Worm (Caenorhabditis elegans): ENCODE results near the gene hil-4.

Gene hil-4

ce11 chrV:4724453-4724852, 29.7 kb upstream of the hil-4 start, which contains the start of gene F39G3.4:
TSS of gene F39G3.4 (plus strand) at chrV:4724753.
- no peak for TF ChIP-seq snu-23 (GFP tag; optimal IDR thresholded peaks at IDR 0.05)
- TF ChIP-seq aly-2 (tag; optimal IDR thresholded peaks at IDR 0.05) = no peak
- TF ChIP-seq hlh-17 (GFP tag; optimal IDR thresholded peaks at IDR 0.05; ENCODE audit: borderline replicate concordance) = no peak
- no peak for TF ChIP-seq Y116A8C.19 (tag; optimal IDR thresholded peaks at IDR 0.05; ENCODE audit: borderline replicate concordance)
- TF ChIP-seq ceh-90 (tag; optimal IDR thresholded peaks at IDR 0.05) = no peak
- no peak for TF ChIP-seq fos-1 (tag; optimal IDR thresholded peaks at IDR 0.05)
- TF ChIP-seq ces-1 (GFP tag; optimal IDR thresholded peaks at IDR 0.05) = no peak
- TF ChIP-seq unc-98 (GFP tag; IDR thresholded peaks at IDR 0.05) = no peak
- no peak for TF ChIP-seq mef-2 (tag; optimal IDR thresholded peaks at IDR 0.05)
- no peak for TF ChIP-seq tlp-1 (tag; optimal IDR thresholded peaks at IDR 0.05)

DNA sequence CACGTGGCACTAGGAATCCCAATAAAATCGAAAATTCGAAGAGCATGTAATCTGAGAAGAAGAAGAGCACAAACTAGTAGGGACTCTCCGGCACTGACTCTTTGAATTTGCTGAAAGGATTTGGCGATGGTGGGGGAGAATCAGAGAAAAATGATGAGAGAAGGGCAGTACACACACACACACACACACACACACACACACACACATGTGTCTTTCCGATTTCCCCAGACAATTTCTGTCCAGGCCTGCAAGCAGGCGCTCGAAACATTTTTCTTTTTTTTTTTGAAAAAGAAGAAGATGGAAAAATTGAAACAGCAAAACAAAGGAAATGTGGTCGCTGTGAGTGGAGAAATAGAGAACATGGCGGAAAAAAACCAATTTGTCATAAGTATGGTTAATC, 24.0 kb upstream of the hil-4 start, which contains the start of gene tig-2:
TSS of gene tig-2 (minus strand) at position 87 of the 400 bp plus-strand sequence.
- TF ChIP-seq nhr-47 (tag; optimal IDR thresholded peaks at IDR 0.05) = peak; percentile 6
- TF ChIP-seq efl-1 (optimal IDR thresholded peaks at IDR 0.05) = no peak
- TF ChIP-seq efl-1 (GFP tag; optimal IDR thresholded peaks at IDR 0.05 in 1 of 2) = peak in 1 of 2 experiments; percentile 67
- TF ChIP-seq elt-3 (tag; optimal IDR thresholded peaks at IDR 0.05) = no peak
- peak; percentile 65 for TF ChIP-seq lir-3 (tag; optimal IDR thresholded peaks at IDR 0.05; ENCODE audit: poor library complexity)
- peak; percentile 56 for TF ChIP-seq snu-23 (GFP tag; optimal IDR thresholded peaks at IDR 0.05)
- no peak for TF ChIP-seq unc-98 (GFP tag; IDR thresholded peaks at IDR 0.05)
- TF ChIP-seq isw-1 (GFP tag; IDR thresholded peaks at IDR 0.05) = 0 out of 2 replicates have a peak, but pooled peaks have one; percentile 4
- no peak for TF ChIP-seq nhr-11 (tag; optimal IDR thresholded peaks at IDR 0.05)
- TF ChIP-seq lin-35 (GFP tag; optimal IDR thresholded peaks at IDR 0.05) = peak; percentile 2 to 18
- no peak for TF ChIP-seq fkh-10 (GFP tag; optimal IDR thresholded peaks at IDR 0.05)
- peak; percentile 11 for TF ChIP-seq swsn-7 (tag; optimal IDR thresholded peaks at IDR 0.05)
- TF ChIP-seq nhr-90 (tag; optimal IDR thresholded peaks at IDR 0.05; ENCODE audit: poor library complexity) = no peak
- TF ChIP-seq dsc-1 (tag; optimal IDR thresholded peaks at IDR 0.05) = peak; percentile 33
- no peak for TF ChIP-seq fos-1 (tag; optimal IDR thresholded peaks at IDR 0.05)
- TF ChIP-seq C04F5.9 (tag; optimal IDR thresholded peaks at IDR 0.05) = no peak
- no peak for TF ChIP-seq elt-2 (tag; optimal IDR thresholded peaks at IDR 0.05)
- no peak for TF ChIP-seq nhr-76 (tag; optimal IDR thresholded peaks at IDR 0.05)
- TF ChIP-seq xbp-1 (tag; optimal IDR thresholded peaks at IDR 0.05) = peak; percentile 27
- no peak for TF ChIP-seq blmp-1 (tag; optimal IDR thresholded peaks at IDR 0.05)
- no peak for TF ChIP-seq dpl-1 (GFP tag; optimal IDR thresholded peaks at IDR 0.05)
- TF ChIP-seq mdl-1 (tag; optimal IDR thresholded peaks at IDR 0.05) = peak in 1 of 2 experiments; percentile 27
- no peak for TF ChIP-seq egl-13 (tag; optimal IDR thresholded peaks at IDR 0.05)
- TF ChIP-seq C16A3.4 (tag; optimal IDR thresholded peaks at IDR 0.05) = no peak
- peak; percentile 57 for TF ChIP-seq rnt-1 (tag; optimal IDR thresholded peaks at IDR 0.05)
- no peak for TF ChIP-seq F16B12.6 (tag; optimal IDR thresholded peaks at IDR 0.05)
- peak in 1 of 2 experiments; percentile 49 for TF ChIP-seq lsy-2 (tag; optimal IDR thresholded peaks at IDR 0.05)
- no peak for TF ChIP-seq ztf-4 (tag; optimal IDR thresholded peaks at IDR 0.05)
- no peak for TF ChIP-seq nhr-237 (tag; optimal IDR thresholded peaks at IDR 0.05)
- TF ChIP-seq nhr-20 (tag; optimal IDR thresholded peaks at IDR 0.05) = peak; percentile 9
- TF ChIP-seq skn-1 (tag; optimal IDR thresholded peaks at IDR 0.05) = no peak
- TF ChIP-seq lin-14 (GFP tag; optimal IDR thresholded peaks at IDR 0.05) = peak; percentile 86
- TF ChIP-seq zag-1 (tag; optimal IDR thresholded peaks at IDR 0.05) = no peak
- no peak for TF ChIP-seq nhr-84 (tag; optimal IDR thresholded peaks at IDR 0.05)
- no peak for TF ChIP-seq pax-3 (tag; optimal IDR thresholded peaks at IDR 0.05)
- no peak for TF ChIP-seq nhr-28 (tag; optimal IDR thresholded peaks at IDR 0.05)
- TF ChIP-seq ceh-90 (tag; optimal IDR thresholded peaks at IDR 0.05) = no peak
- peak; percentile 36 for TF ChIP-seq mep-1 (tag; optimal IDR thresholded peaks at IDR 0.05)
- no peak for TF ChIP-seq pag-3 (tag; optimal IDR thresholded peaks at IDR 0.05; ENCODE audit: borderline replicate concordance, insufficient read depth)
- TF ChIP-seq nhr-19 (GFP tag; conservative IDR thresholded peaks at IDR 0.05) = peak; percentile 38; the same call in 1 of the 2 replicates
- no peak for TF ChIP-seq tlp-1 (tag; optimal IDR thresholded peaks at IDR 0.05)
- TF ChIP-seq nhr-71 (tag; optimal IDR thresholded peaks at IDR 0.05) = peak; percentile 61
- no peak for TF ChIP-seq hlh-4 (tag; optimal IDR thresholded peaks at IDR 0.05)
- TF ChIP-seq ceh-8 (GFP tag; optimal IDR thresholded peaks at IDR 0.05) = no peak
- TF ChIP-seq grh-1 (GFP tag; IDR thresholded peaks at IDR 0.05) = no peak
- peak; percentile 5 for TF ChIP-seq unc-130 (tag; optimal IDR thresholded peaks at IDR 0.05)
